Worm (Caenorhabditis elegans) whole organism, L2 larva: ENCODE results near the gene C29F9.2.

ENCODE experiments used
- R02D3.7 ChIP-seq: fragments of 150-350 bp; optimal IDR thresholded peaks from 2 replicates; lab custom pipeline; 2014; ENCODE audit warnings: missing biosample characterization, missing genetic modification characterization
- alr-1 ChIP-seq: fragments of 150-350 bp; optimal IDR thresholded peaks from 2 replicates; lab custom pipeline; 2014; ENCODE audit warnings: missing biosample characterization, missing genetic modification characterization
- ama-1 ChIP-seq: fragments of 150-350 bp; optimal IDR thresholded peaks from 2 replicates; lab custom pipeline; 2018; ENCODE audit warnings: inconsistent platforms
- egl-27 ChIP-seq: sonication (generic microtip); optimal IDR thresholded peaks from 3 replicates; lab custom pipeline; 2017; ENCODE audit warnings: missing biosample characterization, missing genetic modification reagents, missing genetic modification characterization
- elt-3 ChIP-seq: sonication (generic microtip); optimal IDR thresholded peaks from 2 replicates; lab custom pipeline; 2017; ENCODE audit warnings: missing biosample characterization, missing genetic modification characterization
- peb-1 ChIP-seq: fragments of 150-350 bp; optimal IDR thresholded peaks from 2 replicates; lab custom pipeline; 2014; ENCODE audit warnings: missing biosample characterization, missing genetic modification characterization
- unc-62 ChIP-seq: fragments of 150-350 bp; optimal IDR thresholded peaks from 2 replicates; lab custom pipeline; 2014; ENCODE audit warnings: missing biosample characterization, missing genetic modification reagents, missing genetic modification characterization
- ztf-4 ChIP-seq: fragments of 150-350 bp; optimal IDR thresholded peaks from 2 replicates; lab custom pipeline; 2014; ENCODE audit warnings: missing biosample characterization, missing genetic modification characterization

DNA sequence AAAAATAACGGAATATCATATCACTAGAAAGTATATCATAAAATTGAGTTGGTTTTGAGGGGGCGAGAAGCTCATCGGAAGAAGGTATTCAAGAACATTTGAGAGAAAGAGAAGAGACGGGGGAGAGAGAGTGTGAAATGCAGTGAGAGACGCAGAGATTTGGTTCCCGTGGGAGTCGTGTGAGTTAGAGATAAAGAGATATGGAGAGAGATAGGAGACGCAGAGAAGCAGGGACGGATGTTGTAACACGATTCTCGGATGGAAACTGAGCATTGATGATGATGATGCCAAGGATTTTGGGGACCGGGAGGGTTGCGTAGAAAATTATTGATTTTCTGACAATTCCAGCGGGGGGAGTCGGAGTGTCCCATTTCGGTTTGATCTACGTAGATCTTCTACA is 34.6 kb upstream of the C29F9.2 start:
- no peak for TF ChIP-seq egl-27 (tag; lab: Kevin White, UChicago)
- no peak for TF ChIP-seq peb-1
- TF ChIP-seq ztf-4 (tag; lab: Kevin White, UChicago) = no peak
- no peak for TF ChIP-seq unc-62
- TF ChIP-seq R02D3.7 (tag; lab: Kevin White, UChicago) = no peak
- no peak for TF ChIP-seq ama-1 (lab: Kevin White, UChicago)
- TF ChIP-seq alr-1 (tag; lab: Kevin White, UChicago) = no peak
- no peak for TF ChIP-seq elt-3 (tag; lab: Kevin White, UChicago)
